Worm (Caenorhabditis elegans) whole organism, mixed stage, embryonic: Measurements from ENCODE around the gene wah-1.

ENCODE experiments used
- blmp-1 ChIP-seq: fragments of 150-350 bp; optimal IDR thresholded peaks from 2 replicates; lab custom pipeline; 2014; ENCODE audit warnings: missing biosample characterization, missing genetic modification characterization
- elt-3 ChIP-seq: fragments of 150-350 bp; optimal IDR thresholded peaks from 2 replicates; lab custom pipeline; 2014; ENCODE audit warnings: missing biosample characterization, missing genetic modification characterization
- lin-13 ChIP-seq: fragments of 150-350 bp; optimal IDR thresholded peaks from 2 replicates; lab custom pipeline; 2014; ENCODE audit warnings: missing biosample characterization, missing genetic modification characterization
- lsy-2 ChIP-seq: fragments of 150-350 bp; optimal IDR thresholded peaks from 2 replicates; lab custom pipeline; 2014; ENCODE audit warnings: missing biosample characterization, missing genetic modification characterization
- mab-5 ChIP-seq: fragments of 150-350 bp; optimal IDR thresholded peaks from 2 replicates; lab custom pipeline; 2014; ENCODE audit warnings: missing biosample characterization, missing genetic modification characterization
- mep-1 ChIP-seq: fragments of 150-350 bp; optimal IDR thresholded peaks from 2 replicates; lab custom pipeline; 2017; ENCODE audit warnings: missing biosample characterization, missing genetic modification reagents, missing genetic modification characterization, inconsistent platforms
- nhr-12 ChIP-seq: fragments of 150-350 bp; optimal IDR thresholded peaks from 2 replicates; lab custom pipeline; 2014; ENCODE audit warnings: missing biosample characterization, missing genetic modification characterization
- unc-39 ChIP-seq: fragments of 150-350 bp; optimal IDR thresholded peaks from 2 replicates; lab custom pipeline; 2014; ENCODE audit warnings: missing biosample characterization, missing genetic modification characterization

ce11 chrIII:11995783-11996182, 5.8 kb downstream of the wah-1 start:
- TF ChIP-seq lin-13 (tag; lab: Kevin White, UChicago): no peak
- no peak for TF ChIP-seq mab-5 (tag; lab: Kevin White, UChicago)
- TF ChIP-seq blmp-1 (tag; lab: Kevin White, UChicago): no peak
- no peak for TF ChIP-seq unc-39
- TF ChIP-seq lsy-2 (tag; lab: Kevin White, UChicago): no peak
- no peak for TF ChIP-seq elt-3
- TF ChIP-seq nhr-12 (tag; lab: Kevin White, UChicago): no peak
- no peak for TF ChIP-seq mep-1
